Worm (Caenorhabditis elegans): ENCODE results near the gene pqn-83.

ce11 chrIII:13092352-13092751, 6.9 kb downstream of the pqn-83 start:
- TF ChIP-seq flt-1 (GFP tag; IDR thresholded peaks at IDR 0.05) (no peak), tab-1 (GFP tag; IDR thresholded peaks at IDR 0.05) (no peak), ref-1 (GFP tag; conservative IDR thresholded peaks at IDR 0.05) (no peak), T22C8.4 (GFP tag; IDR thresholded peaks at IDR 0.05) (no peak), med-1 (GFP tag; optimal IDR thresholded peaks at IDR 0.05; ENCODE audit: insufficient read depth) (no peak)
